Worm (Caenorhabditis elegans) whole organism, young adult: ENCODE data around the gene drd-5.

Source experiments
- akir-1 ChIP-seq: fragments of 200-800 bp; sonication (Bioruptor generic); optimal IDR thresholded peaks from 2 replicates; lab custom pipeline; 2018; ENCODE audit warnings: mild to moderate bottlenecking, missing genetic modification characterization, moderate library complexity, missing compliant biosample characterization
- tlf-1 ChIP-seq: fragments of 200-800 bp; sonication (Bioruptor generic); optimal IDR thresholded peaks from 2 replicates; lab custom pipeline; 2018; ENCODE audit warnings: mild to moderate bottlenecking, missing genetic modification characterization, missing compliant biosample characterization

DNA sequence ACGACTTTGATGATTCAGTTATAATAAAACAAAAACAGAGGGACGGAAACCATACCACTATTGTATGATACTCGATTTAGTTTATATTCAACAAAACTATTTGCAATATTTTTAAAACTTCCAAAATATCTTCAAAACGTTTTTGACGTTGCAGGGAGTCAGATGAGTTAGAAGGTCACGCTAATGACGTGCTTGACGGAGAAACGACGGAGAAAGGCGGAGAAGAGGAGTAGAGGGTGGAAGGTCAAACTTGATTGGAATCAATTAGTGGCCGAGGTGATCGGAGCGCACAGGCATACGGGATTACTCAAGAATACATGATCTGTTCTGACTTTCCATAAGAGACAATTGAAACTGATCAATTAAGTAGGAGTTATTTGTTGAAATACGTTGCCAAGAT is 43.3 kb downstream of the drd-5 start:
- no peak for TF ChIP-seq tlf-1 (GFP tag; lab: Kevin White, UChicago)
- TF ChIP-seq akir-1 (GFP tag; lab: Kevin White, UChicago), result no peak
